Worm (Caenorhabditis elegans) whole organism, mixed stage, embryonic: Measurements from ENCODE around the gene ins-4.

Source experiments
- blmp-1 ChIP-seq: fragments of 150-350 bp; optimal IDR thresholded peaks from 2 replicates; lab custom pipeline; 2014; ENCODE audit warnings: missing biosample characterization, missing genetic modification characterization
- ces-1 ChIP-seq: fragments of 150-350 bp; optimal IDR thresholded peaks from 2 replicates; lab custom pipeline; 2014; ENCODE audit warnings: missing biosample characterization, missing genetic modification reagents, missing genetic modification characterization
- ham-2 ChIP-seq: fragments of 200-800 bp; sonication (Bioruptor generic); optimal IDR thresholded peaks from 2 replicates; lab custom pipeline; 2018; ENCODE audit warnings: mild to moderate bottlenecking, missing genetic modification characterization, missing compliant biosample characterization
- nhr-12 ChIP-seq: fragments of 150-350 bp; optimal IDR thresholded peaks from 2 replicates; lab custom pipeline; 2014; ENCODE audit warnings: missing biosample characterization, missing genetic modification characterization
- nhr-237 ChIP-seq: fragments of 150-350 bp; optimal IDR thresholded peaks from 2 replicates; lab custom pipeline; 2014; ENCODE audit warnings: missing biosample characterization, missing genetic modification characterization
- pha-4 ChIP-seq: fragments of 150-350 bp; optimal IDR thresholded peaks from 2 replicates; lab custom pipeline; 2018; ENCODE audit warnings: missing biosample characterization, missing genetic modification reagents, missing genetic modification characterization

ce11 chrII:6045048-6045447 is 48.9 kb downstream of the ins-4 start, which contains the start of gene R12C12.5:
- TF ChIP-seq ces-1 (GFP tag; lab: Kevin White, UChicago) (no peak), nhr-237 (tag; lab: Kevin White, UChicago) (no peak), ham-2 (GFP tag; lab: Kevin White, UChicago) (no peak), nhr-12 (tag; lab: Kevin White, UChicago) (no peak), blmp-1 (tag; lab: Kevin White, UChicago) (no peak), pha-4 (tag; lab: Kevin White, UChicago) (no peak)
